Fruit fly (Drosophila melanogaster): ENCODE measurements around the gene Sem1.

dm6 chr2L:7067683-7068082, 3.9 kb downstream of the Sem1 start, which contains the start of gene Ugt307A1:
- TF ChIP-seq CG5204 (GFP tag; optimal IDR thresholded peaks at IDR 0.05): no peak
- TF ChIP-seq pad (GFP tag; optimal IDR thresholded peaks at IDR 0.05): no peak
- no peak for TF ChIP-seq tj (GFP tag; optimal IDR thresholded peaks at IDR 0.05)
- TF ChIP-seq bab1 (GFP tag; optimal IDR thresholded peaks at IDR 0.05): no peak
- TF ChIP-seq toe (GFP tag; optimal IDR thresholded peaks at IDR 0.05): no peak
- no peak for TF ChIP-seq CG12768 (GFP tag; optimal IDR thresholded peaks at IDR 0.05)
- TF ChIP-seq CG1620 (GFP tag; optimal IDR thresholded peaks at IDR 0.05): no peak
- no peak for TF ChIP-seq CG7045 (GFP tag; optimal IDR thresholded peaks at IDR 0.05)
- no peak for TF ChIP-seq kay (GFP tag; ENCODE audit: borderline replicate concordance)
- no peak for TF ChIP-seq Hr96 (GFP tag; optimal IDR thresholded peaks at IDR 0.05)
- no peak for TF ChIP-seq Crg-1 (GFP tag; optimal IDR thresholded peaks at IDR 0.05)
- TF ChIP-seq Mnt (GFP tag; optimal IDR thresholded peaks at IDR 0.05): no peak
- TF ChIP-seq cic (GFP tag; optimal IDR thresholded peaks at IDR 0.05): no peak

Measured in whole organism, adult.